Worm (Caenorhabditis elegans) whole organism, young adult: ENCODE measurements around the gene F09G2.8.

Experiments used
- B0336.3 ChIP-seq: fragments of 200-800 bp; sonication (Bioruptor generic); IDR thresholded peaks from 2 replicates; pipeline ENCODE4 v1.3.6; 2022; ENCODE audit warnings: missing genetic modification characterization, missing compliant biosample characterization
- C17E4.6 ChIP-seq: fragments of 200-800 bp; sonication (Bioruptor generic); IDR thresholded peaks from 2 replicates; pipeline ENCODE4 v1.3.6; 2022; ENCODE audit warnings: missing genetic modification reagents, missing genetic modification characterization, missing compliant biosample characterization
- F22D6.2 ChIP-seq: sonication (generic microtip); optimal IDR thresholded peaks from 2 replicates; lab custom pipeline; 2016; ENCODE audit warnings: mild to moderate bottlenecking, missing genetic modification characterization, missing compliant biosample characterization
- F37B4.10 ChIP-seq: fragments of 200-800 bp; sonication (Bioruptor generic); IDR thresholded peaks from 2 replicates; pipeline ENCODE4 v1.3.6; 2022; ENCODE audit warnings: missing genetic modification characterization, missing compliant biosample characterization
- F39B2.1 ChIP-seq: fragments of 200-800 bp; sonication (Bioruptor generic); IDR thresholded peaks from 2 replicates; pipeline ENCODE4 v1.3.6; 2022; ENCODE audit warnings: missing genetic modification reagents, missing genetic modification characterization, missing compliant biosample characterization
- F57A8.1 ChIP-seq: fragments of 200-800 bp; sonication (Bioruptor generic); optimal IDR thresholded peaks from 2 replicates; lab custom pipeline; 2018; ENCODE audit warnings: mild to moderate bottlenecking, missing genetic modification characterization, moderate library complexity, missing compliant biosample characterization
- Y53F4B.3 ChIP-seq: fragments of 200-800 bp; sonication (Bioruptor generic); IDR thresholded peaks from 2 replicates; pipeline ENCODE4 v1.3.6; 2022; ENCODE audit warnings: missing genetic modification reagents, missing genetic modification characterization, missing compliant biosample characterization
- Y56A3A.18 ChIP-seq: fragments of 200-800 bp; sonication (Bioruptor generic); IDR thresholded peaks from 2 replicates; pipeline ENCODE4 v1.3.6; 2022; ENCODE audit warnings: missing genetic modification reagents, missing genetic modification characterization, missing compliant biosample characterization
- Y67H2A.10 ChIP-seq: fragments of 200-800 bp; sonication (Bioruptor generic); conservative IDR thresholded peaks from 2 replicates; pipeline ENCODE4 v1.3.6; 2022; ENCODE audit warnings: missing genetic modification reagents, missing genetic modification characterization, missing compliant biosample characterization
- ama-1 ChIP-seq, 3 experiments: fragments of 150-350 bp in 1 of 3; sonication (generic microtip) in 2 of 3; optimal IDR thresholded peaks; 2 replicates each; lab custom pipeline; 2014 to 2018; ENCODE audit warnings: missing biosample characterization in 2 of 3, missing genetic modification characterization in 2 of 3, missing genetic modification reagents in 2 of 3
- aptf-3 ChIP-seq: fragments of 200-800 bp; sonication (Bioruptor generic); IDR thresholded peaks from 2 replicates; pipeline ENCODE4 v1.3.6; 2022; ENCODE audit warnings: missing genetic modification characterization, missing compliant biosample characterization
- attf-5 ChIP-seq: fragments of 200-800 bp; sonication (Bioruptor generic); optimal IDR thresholded peaks from 2 replicates; lab custom pipeline; 2018; ENCODE audit warnings: mild to moderate bottlenecking, missing genetic modification characterization, missing compliant biosample characterization
- ccch-3 ChIP-seq: fragments of 200-800 bp; sonication (Bioruptor generic); optimal IDR thresholded peaks from 2 replicates; lab custom pipeline; 2018; ENCODE audit warnings: mild to moderate bottlenecking, missing genetic modification characterization, missing compliant biosample characterization
- cebp-1 ChIP-seq, 2 experiments: fragments of 200-800 bp in 1 of 2; sonication (Bioruptor generic) in 1 of 2; sonication (generic microtip) in 1 of 2; IDR thresholded peaks in 1 of 2; optimal IDR thresholded peaks in 1 of 2; 2 replicates each; pipeline versions ENCODE4 v1.3.6 to Lab custom; 2017 to 2022; ENCODE audit warnings: missing compliant biosample characterization in 2 of 2, missing genetic modification characterization in 2 of 2, mild to moderate bottlenecking in 1 of 2, missing genetic modification reagents in 1 of 2, moderate library complexity in 1 of 2
- die-1 ChIP-seq: sonication (generic microtip); optimal IDR thresholded peaks from 2 replicates; lab custom pipeline; 2016; ENCODE audit warnings: missing genotype, mild to moderate bottlenecking, missing genetic modification characterization, missing compliant biosample characterization
- dox-1 ChIP-seq: fragments of 200-800 bp; sonication (Bioruptor generic); IDR thresholded peaks from 2 replicates; pipeline ENCODE4 v1.3.6; 2022; ENCODE audit warnings: missing genetic modification reagents, missing genetic modification characterization, missing compliant biosample characterization
- egrh-3 ChIP-seq: fragments of 200-800 bp; sonication (Bioruptor generic); IDR thresholded peaks from 2 replicates; pipeline ENCODE4 v1.3.6; 2022; ENCODE audit warnings: missing genetic modification reagents, missing genetic modification characterization, missing compliant biosample characterization
- hlh-12 ChIP-seq: sonication (generic microtip); optimal IDR thresholded peaks from 2 replicates; lab custom pipeline; 2016; ENCODE audit warnings: missing genetic modification characterization, missing compliant biosample characterization
- hlh-26 ChIP-seq: fragments of 200-800 bp; sonication (Bioruptor generic); conservative IDR thresholded peaks from 2 replicates; pipeline ENCODE4 v1.3.6; 2022; ENCODE audit warnings: missing genetic modification reagents, missing genetic modification characterization, missing compliant biosample characterization
- let-526 ChIP-seq: fragments of 200-800 bp; sonication (Bioruptor generic); IDR thresholded peaks from 2 replicates; pipeline ENCODE4 v1.3.6; 2022; ENCODE audit warnings: missing genetic modification reagents, missing genetic modification characterization, missing compliant biosample characterization
- lin-40 ChIP-seq: sonication (generic microtip); optimal IDR thresholded peaks from 2 replicates; lab custom pipeline; 2016; ENCODE audit warnings: missing genetic modification characterization, mild to moderate bottlenecking, missing compliant biosample characterization, missing genotype, missing genetic modification reagents
- lin-54 ChIP-seq: fragments of 200-800 bp; sonication (Bioruptor generic); optimal IDR thresholded peaks from 2 replicates; lab custom pipeline; 2018; ENCODE audit warnings: mild to moderate bottlenecking, missing genetic modification characterization, missing compliant biosample characterization
- lir-1 ChIP-seq: fragments of 200-800 bp; sonication (Bioruptor generic); conservative IDR thresholded peaks from 2 replicates; pipeline ENCODE4 v1.3.6; 2022; ENCODE audit warnings: missing genetic modification reagents, missing genetic modification characterization, missing compliant biosample characterization
- lsy-27 ChIP-seq: sonication (generic microtip); optimal IDR thresholded peaks from 2 replicates; lab custom pipeline; 2017; ENCODE audit warnings: missing genetic modification characterization, mild to moderate bottlenecking, missing compliant biosample characterization, antibody characterized with exemption, missing genotype, borderline replicate concordance; ENCODE audit not compliant: insufficient read depth
- madf-3 ChIP-seq: fragments of 200-800 bp; sonication (Bioruptor generic); IDR thresholded peaks from 2 replicates; pipeline ENCODE4 v1.3.6; 2022; ENCODE audit warnings: missing genetic modification reagents, missing genetic modification characterization, missing compliant biosample characterization
- nfyb-1 ChIP-seq: fragments of 200-800 bp; sonication (Bioruptor generic); IDR thresholded peaks from 2 replicates; pipeline ENCODE4 v1.3.6; 2022; ENCODE audit warnings: missing genetic modification reagents, missing genetic modification characterization, missing compliant biosample characterization
- nhr-179 ChIP-seq: sonication (generic microtip); optimal IDR thresholded peaks from 2 replicates; lab custom pipeline; 2016; ENCODE audit warnings: mild to moderate bottlenecking, missing genetic modification characterization, missing compliant biosample characterization
- nhr-27 ChIP-seq: fragments of 200-800 bp; sonication (Bioruptor generic); optimal IDR thresholded peaks from 2 replicates; lab custom pipeline; 2018; ENCODE audit warnings: mild to moderate bottlenecking, missing genetic modification characterization, moderate library complexity, missing compliant biosample characterization
- nhr-80 ChIP-seq: sonication (generic microtip); optimal IDR thresholded peaks from 2 replicates; lab custom pipeline; 2016; ENCODE audit warnings: missing genetic modification characterization, missing compliant biosample characterization
- pbrm-1 ChIP-seq: fragments of 200-800 bp; sonication (Bioruptor generic); IDR thresholded peaks from 2 replicates; pipeline ENCODE4 v1.3.6; 2022; ENCODE audit warnings: missing genetic modification reagents, missing genetic modification characterization, missing compliant biosample characterization
- sdz-38 ChIP-seq: sonication (generic microtip); optimal IDR thresholded peaks from 2 replicates; lab custom pipeline; 2016; ENCODE audit warnings: missing genotype, missing genetic modification characterization, missing compliant biosample characterization
- snpc-1.1 ChIP-seq: sonication (generic microtip); optimal IDR thresholded peaks from 2 replicates; lab custom pipeline; 2017; ENCODE audit warnings: missing genetic modification characterization, mild to moderate bottlenecking, missing compliant biosample characterization, antibody characterized with exemption, moderate library complexity, missing genotype, missing genetic modification reagents; ENCODE audit not compliant: insufficient read depth
- somi-1 ChIP-seq: fragments of 200-800 bp; sonication (Bioruptor generic); optimal IDR thresholded peaks from 2 replicates; lab custom pipeline; 2018; ENCODE audit warnings: mild to moderate bottlenecking, missing genetic modification characterization, missing compliant biosample characterization
- unc-130 ChIP-seq: sonication (generic microtip); optimal IDR thresholded peaks from 2 replicates; lab custom pipeline; 2016; ENCODE audit warnings: missing genetic modification reagents, missing genetic modification characterization, missing compliant biosample characterization
- xnd-1 ChIP-seq: sonication (generic microtip); optimal IDR thresholded peaks from 2 replicates; lab custom pipeline; 2016; ENCODE audit warnings: missing genotype, missing genetic modification reagents, missing genetic modification characterization, missing compliant biosample characterization
- zfh-2 ChIP-seq: fragments of 200-800 bp; sonication (Bioruptor generic); conservative IDR thresholded peaks from 2 replicates; pipeline ENCODE4 v1.3.6; 2022; ENCODE audit warnings: missing genetic modification reagents, missing genetic modification characterization, missing compliant biosample characterization
- ztf-22 ChIP-seq: fragments of 200-800 bp; sonication (Bioruptor generic); optimal IDR thresholded peaks from 2 replicates; lab custom pipeline; 2018; ENCODE audit warnings: mild to moderate bottlenecking, missing genetic modification characterization, moderate library complexity, missing compliant biosample characterization

F09G2.8 gene

ce11 chrV:7196498-7196966 is 3.1 kb upstream of the F09G2.8 start, which contains the start of gene F09G2.2 (continued):
- peak; percentile 2 for TF ChIP-seq ztf-22 (GFP tag; lab: Kevin White, UChicago)
- TF ChIP-seq hlh-12 (tag; lab: Kevin White, UChicago), result no peak
- peak; percentile 57 for TF ChIP-seq F22D6.2
- no peak for TF ChIP-seq F57A8.1
- peak; percentile 96 for TF ChIP-seq dox-1
- peak; percentile 90 for TF ChIP-seq zfh-2 (GFP tag; lab: Robert Waterston, UW)
- no peak for TF ChIP-seq sdz-38 (tag; lab: Kevin White, UChicago)
- peak; percentile 96 for TF ChIP-seq attf-5 (GFP tag; lab: Kevin White, UChicago)
- no peak for TF ChIP-seq aptf-3 (GFP tag; lab: Robert Waterston, UW)
- TF ChIP-seq nhr-179 (tag; lab: Kevin White, UChicago), result no peak
- no peak for TF ChIP-seq ccch-3 (GFP tag; lab: Kevin White, UChicago)
- no peak for TF ChIP-seq hlh-26 (GFP tag; lab: Robert Waterston, UW)
- TF ChIP-seq F37B4.10 (GFP tag; lab: Robert Waterston, UW), result no peak
- TF ChIP-seq lsy-27, result no peak
- TF ChIP-seq Y56A3A.18, result no peak
- 0 out of 2 replicates have a peak, but pooled peaks have one; percentile 10 for TF ChIP-seq Y53F4B.3 (GFP tag; lab: Robert Waterston, UW)
- peak; percentile 84 for TF ChIP-seq lir-1
- TF ChIP-seq C17E4.6 (GFP tag; lab: Robert Waterston, UW), result peak; percentile 81
- peak; percentile 32 for TF ChIP-seq unc-130
- TF ChIP-seq F39B2.1, result no peak
- TF ChIP-seq die-1 (tag; lab: Kevin White, UChicago), result no peak
- TF ChIP-seq Y67H2A.10 (GFP tag; lab: Robert Waterston, UW), result peak; percentile 76; the same call in 1 of the 2 replicates
- TF ChIP-seq cebp-1 (GFP tag; IDR thresholded peaks at IDR 0.05; lab: Robert Waterston, UW), result peak; percentile 78
- peak; percentile 91 for TF ChIP-seq cebp-1 (tag; optimal IDR thresholded peaks at IDR 0.05; lab: Kevin White, UChicago)
- peak; percentile 56 for TF ChIP-seq snpc-1.1 (tag; lab: Kevin White, UChicago)
- TF ChIP-seq nfyb-1 (GFP tag; lab: Robert Waterston, UW), result peak; percentile 92
- peak; percentile 58 for TF ChIP-seq egrh-3 (GFP tag; lab: Robert Waterston, UW)
- TF ChIP-seq somi-1, result peak; percentile 44
- TF ChIP-seq nhr-27, result no peak
- peak; percentile 56; the same call in 1 of the 2 replicates for TF ChIP-seq let-526

ce11 chrV:7196037-7196436 is 2.6 kb upstream of the F09G2.8 start, which contains the start of gene attf-2:
Gene attf-2, minus strand, starts transcription at chrV:7196137.
- no peak for TF ChIP-seq lsy-27
- 0 out of 2 replicates have a peak, but pooled peaks have one; percentile 22 for TF ChIP-seq madf-3 (GFP tag; lab: Robert Waterston, UW)
- TF ChIP-seq, all 124 proteins: peak for 1

- TF ChIP-seq ama-1 (optimal IDR thresholded peaks at IDR 0.05; lab: Kevin White, UChicago) (no peak), ama-1 (GFP tag; optimal IDR thresholded peaks at IDR 0.05; lab: Kevin White, UChicago) (no peak), zfh-2 (GFP tag; lab: Robert Waterston, UW) (peak; percentile 66; the same call in 1 of the 2 replicates), pbrm-1 (0 out of 2 replicates have a peak, but pooled peaks have one; percentile 11), egrh-3 (GFP tag; lab: Robert Waterston, UW) (0 out of 2 replicates have a peak, but pooled peaks have one; percentile 22)
These were observed 1.4 kb upstream of the F09G2.8 start for ce11 chrV:7194818-7195217.

ce11 chrV:7187295-7187694 is 6.2 kb downstream of the F09G2.8 start:
- TF ChIP-seq B0336.3 (GFP tag; lab: Robert Waterston, UW) (no peak), lin-54 (no peak), lin-40 (tag; lab: Kevin White, UChicago) (no peak), nfyb-1 (GFP tag; lab: Robert Waterston, UW) (no peak), nhr-80 (peak; percentile 55), xnd-1 (tag; lab: Kevin White, UChicago) (no peak)
